Fruit fly (Drosophila melanogaster): ENCODE data around the gene hfw.
A peak's percentile ranks its signal among the peaks of the same experiment; 100 is the strongest.

The hfw gene

DNA sequence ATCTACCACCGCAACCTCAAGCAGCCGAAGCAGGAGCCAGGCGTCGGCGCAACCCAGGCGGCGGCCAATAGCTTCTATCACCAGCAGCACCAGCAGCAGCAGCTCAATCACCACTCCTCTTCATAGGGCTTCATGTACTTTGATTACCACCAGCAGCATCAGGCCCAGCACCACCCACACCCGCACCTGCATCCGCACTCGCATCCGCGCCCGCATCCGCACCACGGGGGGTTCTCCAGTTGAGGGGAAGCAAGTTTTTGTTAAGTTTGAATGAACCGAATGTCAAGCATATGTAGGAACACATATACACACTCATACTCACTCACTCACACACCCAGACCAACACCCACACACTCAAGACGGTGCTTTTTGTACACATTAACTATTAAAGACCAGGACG, 25.7 kb upstream of the hfw start:
- TF ChIP-seq Hr96 (GFP tag; optimal IDR thresholded peaks at IDR 0.05), result no peak
- no peak for TF ChIP-seq CG7045 (GFP tag; optimal IDR thresholded peaks at IDR 0.05)
- no peak for TF ChIP-seq CG14711 (tag; optimal IDR thresholded peaks at IDR 0.05)
- TF ChIP-seq Crg-1 (GFP tag; optimal IDR thresholded peaks at IDR 0.05), result no peak
- no peak for TF ChIP-seq Clk (GFP tag; optimal IDR thresholded peaks at IDR 0.05)
- no peak for TF ChIP-seq CG12768 (GFP tag; optimal IDR thresholded peaks at IDR 0.05)
- no peak for TF ChIP-seq tj (GFP tag; optimal IDR thresholded peaks at IDR 0.05)
- TF ChIP-seq bab1 (GFP tag; optimal IDR thresholded peaks at IDR 0.05), result no peak

DNA sequence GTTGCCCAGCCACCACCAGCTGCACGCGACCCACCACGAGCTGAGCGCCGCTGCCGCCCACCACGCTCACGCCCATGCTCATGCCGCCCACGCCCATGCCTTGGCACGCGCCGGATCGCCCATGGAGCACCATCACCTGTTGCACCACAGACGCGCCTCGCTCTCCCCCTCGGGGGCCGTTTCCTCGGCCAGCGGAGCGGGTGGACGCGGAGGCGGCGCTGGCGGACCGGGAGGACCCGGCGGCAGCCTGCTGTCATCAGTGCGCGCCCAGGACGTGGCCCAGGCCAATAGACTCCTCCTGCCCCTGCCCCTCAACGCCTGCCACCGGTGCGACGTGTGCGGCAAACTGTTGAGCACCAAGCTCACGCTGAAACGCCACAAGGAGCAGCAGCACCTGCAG, 21.5 kb upstream of the hfw start:
- TF ChIP-seq CG7101 (tag; optimal IDR thresholded peaks at IDR 0.05) (no peak), ovo (GFP tag; optimal IDR thresholded peaks at IDR 0.05) (no peak), Crg-1 (GFP tag; optimal IDR thresholded peaks at IDR 0.05) (no peak), CG11617 (GFP tag; optimal IDR thresholded peaks at IDR 0.05) (no peak), CG14711 (tag; optimal IDR thresholded peaks at IDR 0.05) (no peak), bab1 (GFP tag; optimal IDR thresholded peaks at IDR 0.05) (no peak), cnc (optimal IDR thresholded peaks at IDR 0.05) (no peak)

DNA sequence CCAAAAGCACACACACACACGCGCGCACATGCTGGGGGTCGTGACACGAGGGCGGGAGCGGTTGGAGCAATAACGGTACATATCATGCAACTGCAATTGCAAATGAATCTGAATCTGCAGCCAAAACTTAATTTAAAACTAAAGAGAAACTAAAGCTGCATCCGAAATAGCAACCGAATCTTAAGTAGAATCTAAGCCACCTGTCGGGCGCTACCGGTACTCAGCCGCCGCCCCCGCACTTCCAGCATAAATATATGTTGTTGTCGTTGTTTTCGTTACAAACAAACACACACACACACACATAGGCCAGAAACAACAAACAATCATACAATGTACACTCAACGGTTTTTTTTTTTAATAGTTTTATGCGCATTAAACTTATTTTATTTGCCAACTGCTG, 9.1 kb upstream of the hfw start:
- TF ChIP-seq ovo (GFP tag; optimal IDR thresholded peaks at IDR 0.05) (no peak), Clk (GFP tag; optimal IDR thresholded peaks at IDR 0.05) (no peak)

DNA sequence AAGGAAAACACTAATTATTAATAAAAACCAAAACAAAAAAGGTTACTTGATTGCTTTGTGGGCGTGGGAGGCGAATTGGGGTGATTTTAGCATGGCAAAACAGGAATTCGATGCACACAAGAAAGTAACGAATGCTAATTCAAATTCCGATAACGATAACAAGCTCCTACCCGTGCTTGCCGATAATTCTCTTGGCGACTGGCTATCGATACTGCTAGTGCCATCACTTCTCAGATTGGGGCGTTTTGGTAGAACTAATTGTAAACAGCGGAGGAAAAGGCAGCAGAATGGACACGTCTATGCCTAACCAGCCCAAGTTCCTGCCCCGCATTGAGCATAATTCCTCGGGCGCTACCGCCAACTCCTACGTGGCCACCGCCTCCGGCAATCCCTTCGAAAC, 4.5 kb upstream of the hfw start, which contains the start of gene dor:
dor (plus strand) TSS at position 217 of the 400 bp plus-strand sequence.
- TF ChIP-seq bab1 (GFP tag; optimal IDR thresholded peaks at IDR 0.05), result peak; percentile 24
- TF ChIP-seq CG7101 (tag; optimal IDR thresholded peaks at IDR 0.05), result no peak
- no peak for TF ChIP-seq cic (GFP tag; optimal IDR thresholded peaks at IDR 0.05)
- no peak for TF ChIP-seq CG12768 (GFP tag; optimal IDR thresholded peaks at IDR 0.05)

DNA sequence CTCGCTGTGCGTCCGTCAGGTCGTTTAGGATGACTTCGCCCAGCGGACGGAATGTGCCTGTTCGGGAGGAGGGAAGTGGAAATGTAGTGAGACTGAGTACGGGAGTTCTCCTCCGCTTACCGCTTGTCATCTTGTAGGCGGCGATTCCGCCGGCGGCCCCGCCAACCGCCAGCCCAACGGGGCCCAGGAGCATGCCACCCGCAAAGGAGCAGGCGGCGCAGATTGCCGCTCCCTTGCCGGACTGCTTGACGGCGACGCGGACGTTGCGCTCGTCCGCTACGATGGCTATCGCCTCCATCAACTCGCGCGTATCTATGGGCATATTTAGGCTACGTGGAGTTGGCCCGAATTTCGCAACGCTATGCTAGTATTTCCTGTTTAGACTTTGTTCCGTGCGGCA, 682 bp upstream of the hfw start, which contains the start of gene Mur2B:
Mur2B (minus strand) TSS at position 101 of the 400 bp plus-strand sequence.
- no peak for TF ChIP-seq tj (GFP tag; optimal IDR thresholded peaks at IDR 0.05)
- no peak for TF ChIP-seq Crg-1 (GFP tag; optimal IDR thresholded peaks at IDR 0.05)
- no peak for TF ChIP-seq Hr96 (GFP tag; optimal IDR thresholded peaks at IDR 0.05)
- no peak for TF ChIP-seq CG7101 (tag; optimal IDR thresholded peaks at IDR 0.05)

DNA sequence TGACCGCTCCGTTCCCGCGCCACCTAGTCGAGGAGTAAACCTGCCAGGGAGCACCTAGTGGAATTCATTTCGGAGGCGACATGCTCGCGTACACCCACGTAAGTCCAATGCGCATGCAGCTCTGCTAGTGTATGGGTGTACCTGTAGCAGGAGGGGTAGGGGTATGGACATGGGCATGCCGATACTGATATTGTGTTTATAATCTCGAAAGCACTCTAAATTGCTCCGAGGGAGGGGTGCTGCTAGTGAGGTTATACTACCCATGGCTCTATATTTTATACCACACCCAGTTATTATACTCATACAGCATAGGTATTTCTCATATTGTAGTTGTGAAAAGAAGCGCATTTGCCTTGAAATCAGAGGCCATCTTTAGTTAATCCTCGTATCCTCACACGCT, 470 bp downstream of the hfw start:
- TF ChIP-seq bab1 (GFP tag; optimal IDR thresholded peaks at IDR 0.05) (no peak), Crg-1 (GFP tag; optimal IDR thresholded peaks at IDR 0.05) (no peak), CG14711 (tag; optimal IDR thresholded peaks at IDR 0.05) (no peak), Hr96 (GFP tag; optimal IDR thresholded peaks at IDR 0.05) (no peak), pad (GFP tag; optimal IDR thresholded peaks at IDR 0.05) (no peak), CG7045 (GFP tag; optimal IDR thresholded peaks at IDR 0.05) (no peak), CG7101 (tag; optimal IDR thresholded peaks at IDR 0.05) (peak; percentile 6), tj (GFP tag; optimal IDR thresholded peaks at IDR 0.05) (no peak), Mnt (GFP tag; optimal IDR thresholded peaks at IDR 0.05) (peak; percentile 57), CG33017 (tag; optimal IDR thresholded peaks at IDR 0.05) (no peak)

DNA sequence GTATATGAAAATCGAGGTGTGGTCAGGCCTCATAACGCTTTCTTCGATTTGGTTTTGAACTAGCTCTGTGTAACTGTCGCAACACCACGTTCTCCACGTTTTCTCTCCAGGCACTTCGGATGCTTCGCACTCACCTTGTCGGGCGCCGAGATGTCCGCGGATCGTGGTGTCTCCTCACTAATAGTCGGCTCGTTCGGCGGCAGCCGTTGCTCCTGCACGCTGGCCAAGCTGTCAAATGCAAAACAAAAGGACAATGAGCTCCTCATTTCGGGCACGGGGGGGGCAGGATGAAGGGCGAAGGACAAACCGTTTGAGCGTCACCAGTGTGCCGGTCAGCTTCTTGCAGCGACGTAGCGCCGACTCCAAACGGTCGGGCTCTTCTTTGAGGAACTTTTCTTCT, 11.9 kb downstream of the hfw start, which contains the start of gene CG14797:
CG14797 (plus strand) TSS at position 301 of the 400 bp plus-strand sequence.
- no peak for TF ChIP-seq CG12768 (GFP tag; optimal IDR thresholded peaks at IDR 0.05)
- no peak for TF ChIP-seq CG7101 (tag; optimal IDR thresholded peaks at IDR 0.05)
- TF ChIP-seq CG14711 (tag; optimal IDR thresholded peaks at IDR 0.05), result no peak
- TF ChIP-seq tj (GFP tag; optimal IDR thresholded peaks at IDR 0.05), result no peak
- no peak for TF ChIP-seq cnc (optimal IDR thresholded peaks at IDR 0.05)
- TF ChIP-seq CG33017 (tag; optimal IDR thresholded peaks at IDR 0.05), result no peak
- no peak for TF ChIP-seq CG1620 (GFP tag; optimal IDR thresholded peaks at IDR 0.05)
- TF ChIP-seq cic (GFP tag; optimal IDR thresholded peaks at IDR 0.05), result no peak
- no peak for TF ChIP-seq Hr96 (GFP tag; optimal IDR thresholded peaks at IDR 0.05)
- no peak for TF ChIP-seq pad (GFP tag; optimal IDR thresholded peaks at IDR 0.05)
- TF ChIP-seq CG5204 (GFP tag; optimal IDR thresholded peaks at IDR 0.05), result no peak
- TF ChIP-seq ovo (GFP tag; optimal IDR thresholded peaks at IDR 0.05), result no peak
- no peak for TF ChIP-seq toe (GFP tag; optimal IDR thresholded peaks at IDR 0.05)
- TF ChIP-seq Mnt (GFP tag; optimal IDR thresholded peaks at IDR 0.05), result no peak
- no peak for TF ChIP-seq CG7045 (GFP tag; optimal IDR thresholded peaks at IDR 0.05)
- TF ChIP-seq CG11617 (GFP tag; optimal IDR thresholded peaks at IDR 0.05), result no peak
- TF ChIP-seq Clk (GFP tag; optimal IDR thresholded peaks at IDR 0.05), result no peak
- no peak for TF ChIP-seq kay (GFP tag; ENCODE audit: borderline replicate concordance)

DNA sequence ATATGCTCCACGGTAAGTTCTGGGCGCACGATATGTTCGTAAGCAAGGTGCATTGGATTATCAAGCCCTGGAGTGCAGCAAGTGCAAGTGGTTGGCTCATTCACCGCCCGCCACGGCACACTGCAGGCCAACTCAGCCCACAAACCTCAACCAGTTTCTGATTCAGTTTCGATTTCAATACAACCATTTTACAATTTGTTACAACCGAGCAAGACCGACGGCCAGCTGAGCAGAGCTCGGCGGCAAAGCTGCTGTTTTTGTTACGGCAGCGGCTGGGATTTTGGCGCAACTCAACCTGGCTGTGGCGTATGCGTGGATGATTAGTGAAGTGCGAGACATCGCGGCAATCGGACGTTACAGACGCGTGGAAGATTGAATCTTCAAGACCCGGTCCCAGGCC, 16.9 kb downstream of the hfw start, which contains the start of gene b6:
b6 (plus strand) TSS at position 320 of the 400 bp plus-strand sequence.
- TF ChIP-seq CG11617 (GFP tag; optimal IDR thresholded peaks at IDR 0.05), result no peak
- TF ChIP-seq CG7101 (tag; optimal IDR thresholded peaks at IDR 0.05), result no peak
- no peak for TF ChIP-seq kay (GFP tag; ENCODE audit: borderline replicate concordance)
- no peak for TF ChIP-seq tj (GFP tag; optimal IDR thresholded peaks at IDR 0.05)
- TF ChIP-seq CG33017 (tag; optimal IDR thresholded peaks at IDR 0.05), result no peak
- TF ChIP-seq pad (GFP tag; optimal IDR thresholded peaks at IDR 0.05), result no peak

All from whole organism, adult.